Worm (Caenorhabditis elegans) whole organism, young adult: ENCODE data around the gene ZC443.1.

Experiments used
- B0019.2 ChIP-seq: fragments of 200-800 bp; sonication (Bioruptor generic); conservative IDR thresholded peaks from 2 replicates; pipeline ENCODE4 v1.3.6; 2022; ENCODE audit warnings: missing genetic modification reagents, missing genetic modification characterization, missing compliant biosample characterization
- B0035.1 ChIP-seq: sonication (generic microtip); optimal IDR thresholded peaks from 2 replicates; lab custom pipeline; 2016; ENCODE audit warnings: missing genetic modification characterization, mild to moderate bottlenecking, missing compliant biosample characterization, missing genotype, missing genetic modification reagents
- F49E8.2 ChIP-seq: sonication (generic microtip); optimal IDR thresholded peaks from 3 replicates; lab custom pipeline; 2017; ENCODE audit warnings: missing genetic modification characterization, mild to moderate bottlenecking, missing compliant biosample characterization, antibody characterized with exemption, moderate library complexity; ENCODE audit not compliant: insufficient read depth
- F52B5.7 ChIP-seq: sonication (generic microtip); optimal IDR thresholded peaks from 2 replicates; lab custom pipeline; 2016; ENCODE audit warnings: mild to moderate bottlenecking, missing genetic modification characterization, missing compliant biosample characterization
- ama-1 ChIP-seq, 3 experiments: fragments of 150-350 bp in 1 of 3; sonication (generic microtip) in 2 of 3; optimal IDR thresholded peaks; 2 replicates each; lab custom pipeline; 2014 to 2018; ENCODE audit warnings: missing biosample characterization in 2 of 3, missing genetic modification characterization in 2 of 3, missing genetic modification reagents in 2 of 3
- aptf-3 ChIP-seq: fragments of 200-800 bp; sonication (Bioruptor generic); IDR thresholded peaks from 2 replicates; pipeline ENCODE4 v1.3.6; 2022; ENCODE audit warnings: missing genetic modification characterization, missing compliant biosample characterization
- chd-7 ChIP-seq: sonication (generic microtip); optimal IDR thresholded peaks from 2 replicates; lab custom pipeline; 2016; ENCODE audit warnings: mild to moderate bottlenecking, missing genetic modification characterization, moderate library complexity, missing compliant biosample characterization
- dpl-1 ChIP-seq: fragments of 150-350 bp; optimal IDR thresholded peaks from 2 replicates; lab custom pipeline; 2014; ENCODE audit warnings: missing biosample characterization, missing genetic modification reagents, missing genetic modification characterization
- ekl-4 ChIP-seq: fragments of 200-800 bp; sonication (Bioruptor generic); IDR thresholded peaks from 2 replicates; pipeline ENCODE4 v1.3.6; 2022; ENCODE audit warnings: missing genetic modification reagents, missing genetic modification characterization, missing compliant biosample characterization
- mes-4 ChIP-seq: sonication (generic microtip); optimal IDR thresholded peaks from 2 replicates; lab custom pipeline; 2016; ENCODE audit warnings: missing genotype, missing genetic modification characterization, missing compliant biosample characterization
- nhr-27 ChIP-seq: fragments of 200-800 bp; sonication (Bioruptor generic); optimal IDR thresholded peaks from 2 replicates; lab custom pipeline; 2018; ENCODE audit warnings: mild to moderate bottlenecking, missing genetic modification characterization, moderate library complexity, missing compliant biosample characterization
- snpc-4 ChIP-seq, 5 experiments: fragments of 150-350 bp in 1 of 5; sonication (generic microtip) in 4 of 5; optimal IDR thresholded peaks; 2 replicates each; lab custom pipeline; 2014 to 2018; ENCODE audit warnings: missing genetic modification characterization in 5 of 5, missing biosample characterization in 3 of 5, antibody characterized with exemption in 2 of 5, mild to moderate bottlenecking in 2 of 5, missing compliant biosample characterization in 2 of 5, missing genotype in 2 of 5, moderate library complexity in 2 of 5, missing genetic modification reagents in 1 of 5

ce11 chrV:12786340-12786739, 23.5 kb downstream of the ZC443.1 start:
- TF ChIP-seq mes-4 (no peak), aptf-3 (GFP tag; lab: Robert Waterston, UW) (no peak), ama-1 (optimal IDR thresholded peaks at IDR 0.05; lab: Kevin White, UChicago) (no peak), ama-1 (GFP tag; optimal IDR thresholded peaks at IDR 0.05; lab: Kevin White, UChicago) (no peak), snpc-4 (GFP tag; optimal IDR thresholded peaks at IDR 0.05; lab: Kevin White, UChicago) (no peak), snpc-4 (tag; optimal IDR thresholded peaks at IDR 0.05; lab: Kevin White, UChicago) (no peak), nhr-27 (tag; lab: Kevin White, UChicago) (no peak), dpl-1 (no peak), chd-7 (tag; lab: Kevin White, UChicago) (no peak), F52B5.7 (tag; lab: Kevin White, UChicago) (no peak), B0035.1 (tag; lab: Kevin White, UChicago) (no peak), ekl-4 (no peak), B0019.2 (GFP tag; lab: Robert Waterston, UW) (no peak), F49E8.2 (tag; lab: Kevin White, UChicago) (no peak)
